Fruit fly (Drosophila melanogaster): ENCODE results near the gene CG32564.

- TF ChIP-seq CG14711 (tag; optimal IDR thresholded peaks at IDR 0.05) (no peak), ovo (GFP tag; optimal IDR thresholded peaks at IDR 0.05) (no peak), CG7101 (tag; optimal IDR thresholded peaks at IDR 0.05) (no peak), bab1 (GFP tag; optimal IDR thresholded peaks at IDR 0.05) (no peak), Crg-1 (GFP tag; optimal IDR thresholded peaks at IDR 0.05) (no peak), tj (GFP tag; optimal IDR thresholded peaks at IDR 0.05) (no peak), CG12768 (GFP tag; optimal IDR thresholded peaks at IDR 0.05) (no peak), Hr96 (GFP tag; optimal IDR thresholded peaks at IDR 0.05) (no peak), cnc (optimal IDR thresholded peaks at IDR 0.05) (no peak), CG7045 (GFP tag; optimal IDR thresholded peaks at IDR 0.05) (no peak), CG5204 (GFP tag; optimal IDR thresholded peaks at IDR 0.05) (no peak), kay (GFP tag; ENCODE audit: borderline replicate concordance) (no peak), CG1620 (GFP tag; optimal IDR thresholded peaks at IDR 0.05) (no peak), Clk (GFP tag; optimal IDR thresholded peaks at IDR 0.05) (no peak)
These were observed 19.9 kb downstream of the CG32564 start for dm6 chrX:17225972-17226680.

Data from whole organism, adult.